Fruit fly (Drosophila melanogaster) whole organism, embryonic: ENCODE measurements around the gene CG10413.

Experiments
- B-H1 ChIP-seq: fragments of 200-800 bp; sonication (Bioruptor generic); IDR thresholded peaks from 3 replicates; pipeline ENCODE4 v1.3.6; 2022; ENCODE audit warnings: missing biosample characterization, missing genetic modification characterization
- Blimp-1 ChIP-seq: fragments of 200-800 bp; sonication (Bioruptor generic); optimal IDR thresholded peaks from 3 replicates; lab custom pipeline; 2018; ENCODE audit warnings: missing biosample characterization, missing genetic modification characterization, mild to moderate bottlenecking, moderate library complexity, missing genetic modification reagents
- CG11398 ChIP-seq: fragments of 200-800 bp; sonication (Bioruptor generic); optimal IDR thresholded peaks from 2 replicates; lab custom pipeline; 2016; ENCODE audit warnings: missing biosample characterization, missing genetic modification characterization
- CG13775 ChIP-seq: fragments of 200-800 bp; sonication (Bioruptor generic); optimal IDR thresholded peaks from 3 replicates; lab custom pipeline; 2017; ENCODE audit warnings: missing biosample characterization, mild to moderate bottlenecking, missing genetic modification characterization
- CG16815 ChIP-seq: fragments of 200-800 bp; sonication (Bioruptor generic); optimal IDR thresholded peaks from 3 replicates; lab custom pipeline; 2017; ENCODE audit warnings: missing biosample characterization, mild to moderate bottlenecking, missing genetic modification characterization
- CG17328 ChIP-seq: fragments of 200-800 bp; sonication (Bioruptor generic); IDR thresholded peaks from 2 replicates; pipeline ENCODE4 v1.3.6; 2022; ENCODE audit warnings: missing biosample characterization, missing genetic modification characterization
- CG17361 ChIP-seq: fragments of 200-800 bp; sonication (Bioruptor generic); IDR thresholded peaks from 3 replicates; pipeline ENCODE4 v1.3.6; 2022; ENCODE audit warnings: missing biosample characterization, missing genetic modification characterization
- CG18011 ChIP-seq: fragments of 200-800 bp; sonication (Bioruptor generic); optimal IDR thresholded peaks from 2 replicates; lab custom pipeline; 2017; ENCODE audit warnings: missing biosample characterization, missing genetic modification characterization, mild to moderate bottlenecking, moderate library complexity, missing genotype
- CG18262 ChIP-seq: fragments of 200-800 bp; optimal IDR thresholded peaks from 3 replicates; lab custom pipeline; 2019; ENCODE audit warnings: missing biosample characterization, mild to moderate bottlenecking, missing genetic modification characterization, moderate library complexity
- CG32767 ChIP-seq: fragments of 200-800 bp; sonication (Bioruptor generic); IDR thresholded peaks from 2 replicates; pipeline ENCODE4 v1.3.6; 2022; ENCODE audit warnings: missing biosample characterization, missing genetic modification characterization
- CG43689 ChIP-seq: fragments of 200-800 bp; sonication (Bioruptor generic); IDR thresholded peaks from 2 replicates; pipeline ENCODE4 v1.3.6; 2022; ENCODE audit warnings: missing biosample characterization, missing genetic modification characterization
- CG4617 ChIP-seq: fragments of 200-800 bp; sonication (Bioruptor generic); optimal IDR thresholded peaks from 3 replicates; lab custom pipeline; 2016; ENCODE audit warnings: missing biosample characterization, missing genetic modification characterization, borderline replicate concordance
- CG8359 ChIP-seq: fragments of 200-800 bp; sonication (Bioruptor generic); optimal IDR thresholded peaks from 2 replicates; lab custom pipeline; 2017; ENCODE audit warnings: missing biosample characterization, mild to moderate bottlenecking, missing genetic modification characterization, borderline replicate concordance
- D19A ChIP-seq: fragments of 200-800 bp; optimal IDR thresholded peaks from 3 replicates; lab custom pipeline; 2019; ENCODE audit warnings: missing biosample characterization, mild to moderate bottlenecking, missing genetic modification characterization, moderate library complexity
- Dad ChIP-seq: fragments of 200-800 bp; sonication (Bioruptor generic); optimal IDR thresholded peaks from 3 replicates; lab custom pipeline; 2016; ENCODE audit warnings: missing biosample characterization, missing genetic modification characterization
- Doc2 ChIP-seq: fragments of 200-800 bp; sonication (Bioruptor generic); IDR thresholded peaks from 2 replicates; pipeline ENCODE4 v1.3.6; 2022; ENCODE audit warnings: missing biosample characterization, missing genetic modification characterization
- Fer2 ChIP-seq: fragments of 200-800 bp; sonication (Bioruptor generic); optimal IDR thresholded peaks from 2 replicates; lab custom pipeline; 2018; ENCODE audit warnings: missing biosample characterization, mild to moderate bottlenecking, missing genetic modification characterization, moderate library complexity
- H2.0 ChIP-seq: fragments of 200-800 bp; sonication (Bioruptor generic); IDR thresholded peaks from 2 replicates; pipeline ENCODE4 v1.3.6; 2022; ENCODE audit warnings: missing biosample characterization, missing genetic modification characterization
- HLH3B ChIP-seq: fragments of 200-800 bp; sonication (Bioruptor generic); IDR thresholded peaks from 2 replicates; pipeline ENCODE4 v1.3.6; 2022; ENCODE audit warnings: missing biosample characterization, missing genetic modification characterization
- HLHmδ ChIP-seq: fragments of 200-800 bp; sonication (Bioruptor generic); optimal IDR thresholded peaks from 2 replicates; lab custom pipeline; 2018; ENCODE audit warnings: missing biosample characterization, mild to moderate bottlenecking, missing genetic modification characterization, moderate library complexity
- Hey ChIP-seq: fragments of 200-800 bp; sonication (Bioruptor generic); optimal IDR thresholded peaks from 3 replicates; lab custom pipeline; 2018; ENCODE audit warnings: missing biosample characterization, mild to moderate bottlenecking, missing genetic modification characterization
- Lim3 ChIP-seq: fragments of 200-800 bp; sonication (Bioruptor generic); IDR thresholded peaks from 2 replicates; pipeline ENCODE4 v1.3.6; 2022; ENCODE audit warnings: missing biosample characterization, missing genetic modification characterization
- NC2β ChIP-seq: fragments of 200-800 bp; sonication (Bioruptor generic); optimal IDR thresholded peaks from 2 replicates; lab custom pipeline; 2016; ENCODE audit warnings: missing biosample characterization, missing genetic modification characterization
- Pdp1 ChIP-seq, 2 experiments: fragments of 200-800 bp; sonication (Bioruptor generic); optimal IDR thresholded peaks; 3 replicates each; lab custom pipeline; 2016; ENCODE audit warnings: missing biosample characterization in 2 of 2, missing genetic modification characterization in 2 of 2, mild to moderate bottlenecking in 1 of 2, moderate library complexity in 1 of 2
- Ravus ChIP-seq: fragments of 200-800 bp; sonication (Bioruptor generic); IDR thresholded peaks from 2 replicates; pipeline ENCODE4 v1.3.6; 2022; ENCODE audit warnings: missing biosample characterization, missing genetic modification characterization
- TFAM ChIP-seq: fragments of 200-800 bp; sonication (Bioruptor generic); optimal IDR thresholded peaks from 2 replicates; lab custom pipeline; 2017; ENCODE audit warnings: missing biosample characterization, missing genetic modification characterization, inconsistent platforms
- Taf1 ChIP-seq: fragments of 200-800 bp; sonication (Bioruptor generic); IDR thresholded peaks from 2 replicates; pipeline ENCODE4 v1.3.6; 2022; ENCODE audit warnings: missing biosample characterization, missing genetic modification characterization
- ase ChIP-seq: fragments of 200-800 bp; sonication (Bioruptor generic); IDR thresholded peaks from 3 replicates; pipeline ENCODE4 v1.3.6; 2022; ENCODE audit warnings: missing biosample characterization, missing genetic modification characterization
- ato ChIP-seq: fragments of 200-800 bp; sonication (Bioruptor generic); IDR thresholded peaks from 2 replicates; pipeline ENCODE4 v1.3.6; 2022; ENCODE audit warnings: missing biosample characterization, missing genetic modification characterization; ENCODE audit not compliant: partially characterized antibody
- bab2 ChIP-seq: fragments of 200-800 bp; sonication (Bioruptor generic); optimal IDR thresholded peaks from 2 replicates; lab custom pipeline; 2016; ENCODE audit warnings: missing biosample characterization, missing genetic modification characterization
- cas ChIP-seq: fragments of 200-800 bp; sonication (Bioruptor generic); IDR thresholded peaks from 2 replicates; pipeline ENCODE4 v1.3.6; 2022; ENCODE audit warnings: missing biosample characterization, missing genetic modification characterization
- cato ChIP-seq: fragments of 200-800 bp; sonication (Bioruptor generic); optimal IDR thresholded peaks from 2 replicates; lab custom pipeline; 2016; ENCODE audit warnings: missing biosample characterization, missing genetic modification characterization, borderline replicate concordance
- chinmo ChIP-seq: fragments of 200-800 bp; sonication (Bioruptor generic); IDR thresholded peaks from 4 replicates; pipeline ENCODE4 v1.3.6; 2022; ENCODE audit warnings: missing biosample characterization, missing genetic modification characterization; ENCODE audit not compliant: partially characterized antibody
- chm ChIP-seq: fragments of 200-800 bp; sonication (Bioruptor generic); IDR thresholded peaks from 2 replicates; pipeline ENCODE4 v1.3.6; 2022; ENCODE audit warnings: missing biosample characterization, missing genetic modification characterization
- dysf ChIP-seq: fragments of 200-800 bp; sonication (Bioruptor generic); IDR thresholded peaks from 3 replicates; pipeline ENCODE4 v1.3.6; 2022; ENCODE audit warnings: missing biosample characterization, missing genetic modification characterization
- fd3F ChIP-seq: fragments of 200-800 bp; sonication (Bioruptor generic); optimal IDR thresholded peaks from 2 replicates; lab custom pipeline; 2018; ENCODE audit warnings: missing biosample characterization, mild to moderate bottlenecking, missing genetic modification characterization, moderate library complexity
- gsb ChIP-seq: fragments of 200-800 bp; sonication (Bioruptor generic); IDR thresholded peaks from 2 replicates; pipeline ENCODE4 v1.3.6; 2022; ENCODE audit warnings: missing biosample characterization, missing genetic modification characterization
- her ChIP-seq: fragments of 200-800 bp; sonication (Bioruptor generic); optimal IDR thresholded peaks from 2 replicates; lab custom pipeline; 2016; ENCODE audit warnings: missing biosample characterization, missing genetic modification characterization
- hkb ChIP-seq, 2 experiments: fragments of 200-800 bp in 1 of 2; fragments of >200 bp in 1 of 2; sonication (Bioruptor generic) in 1 of 2; IDR thresholded peaks in 1 of 2; optimal IDR thresholded peaks in 1 of 2; 2 replicates each; pipeline versions ENCODE4 v1.3.6 to Lab custom; 2017 to 2022; ENCODE audit warnings: missing biosample characterization in 1 of 2, missing genetic modification characterization in 1 of 2
- kay ChIP-seq: fragments of 200-800 bp; sonication (Bioruptor generic); optimal IDR thresholded peaks from 2 replicates; lab custom pipeline; 2016; ENCODE audit warnings: missing biosample characterization, missing genetic modification characterization
- lola ChIP-seq, 3 experiments: fragments of >200 bp in 2 of 3; fragments of 200-800 bp in 1 of 3; sonication (Bioruptor generic) in 1 of 3; optimal IDR thresholded peaks; 2 replicates each; lab custom pipeline; 2017 to 2019; ENCODE audit warnings: missing biosample characterization in 3 of 3, missing genetic modification characterization in 3 of 3, mild to moderate bottlenecking in 1 of 3, moderate library complexity in 1 of 3
- nom ChIP-seq: fragments of 200-800 bp; sonication (Bioruptor generic); optimal IDR thresholded peaks from 2 replicates; lab custom pipeline; 2017; ENCODE audit warnings: missing biosample characterization, missing genetic modification characterization, mild to moderate bottlenecking, moderate library complexity, missing genetic modification reagents
- oc ChIP-seq: fragments of 200-800 bp; sonication (Bioruptor generic); optimal IDR thresholded peaks from 2 replicates; lab custom pipeline; 2018; ENCODE audit warnings: missing biosample characterization, mild to moderate bottlenecking, missing genetic modification characterization, moderate library complexity
- peb ChIP-seq: fragments of 200-800 bp; sonication (Bioruptor generic); IDR thresholded peaks from 2 replicates; pipeline ENCODE4 v1.3.6; 2022; ENCODE audit warnings: missing biosample characterization, missing genetic modification characterization
- rib ChIP-seq: fragments of 200-800 bp; sonication (Bioruptor generic); IDR thresholded peaks from 2 replicates; pipeline ENCODE4 v1.3.6; 2022; ENCODE audit warnings: missing biosample characterization, missing genetic modification characterization
- salm ChIP-seq: fragments of 200-800 bp; sonication (Bioruptor generic); optimal IDR thresholded peaks from 2 replicates; lab custom pipeline; 2018; ENCODE audit warnings: missing biosample characterization, mild to moderate bottlenecking, missing genetic modification characterization
- schlank ChIP-seq: fragments of 200-800 bp; sonication (Bioruptor generic); optimal IDR thresholded peaks from 2 replicates; lab custom pipeline; 2018; ENCODE audit warnings: missing biosample characterization, mild to moderate bottlenecking, missing genetic modification characterization
- so ChIP-seq: fragments of 200-800 bp; sonication (Bioruptor generic); IDR thresholded peaks from 3 replicates; pipeline ENCODE4 v1.3.6; 2022; ENCODE audit warnings: missing biosample characterization, missing genetic modification characterization
- sqz ChIP-seq: fragments of 200-800 bp; sonication (Bioruptor generic); optimal IDR thresholded peaks from 3 replicates; lab custom pipeline; 2018; ENCODE audit warnings: missing biosample characterization, mild to moderate bottlenecking, missing genetic modification characterization
- tx ChIP-seq: fragments of 200-800 bp; sonication (Bioruptor generic); optimal IDR thresholded peaks from 2 replicates; lab custom pipeline; 2016; ENCODE audit warnings: missing biosample characterization, missing genetic modification characterization
- wek ChIP-seq: fragments of 200-800 bp; sonication (Bioruptor generic); optimal IDR thresholded peaks from 3 replicates; lab custom pipeline; 2018; ENCODE audit warnings: missing biosample characterization, mild to moderate bottlenecking, missing genetic modification characterization, moderate library complexity

Gene CG10413

DNA sequence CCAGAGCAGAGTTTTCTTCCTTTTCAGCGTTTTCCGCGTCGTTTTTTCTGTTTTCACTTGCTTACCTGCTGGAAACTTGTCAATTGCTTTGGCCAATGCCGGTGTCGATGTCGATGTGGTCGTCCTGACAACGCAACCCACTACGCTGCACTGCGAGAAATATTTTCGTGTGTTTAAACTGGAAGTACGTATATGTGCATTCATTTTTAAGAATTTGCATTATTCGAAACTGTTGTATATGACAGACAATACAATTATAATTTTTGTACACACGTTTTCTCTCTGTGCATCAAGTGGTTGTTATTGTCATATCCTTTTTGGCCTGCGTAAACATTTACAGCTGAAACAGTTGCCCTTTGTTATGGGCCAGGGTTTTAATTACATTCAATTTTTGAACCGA lies 11.0 kb upstream of the CG10413 start, which contains the start of gene IFT46 (continued):
- TF ChIP-seq CG4617: no peak
- TF ChIP-seq gsb: no peak
- TF ChIP-seq hkb (optimal IDR thresholded peaks at IDR 0.05; lab: Kevin White, UChicago): no peak
- no peak for TF ChIP-seq hkb (GFP tag; IDR thresholded peaks at IDR 0.05; lab: Robert Waterston, UW)
- no peak for TF ChIP-seq CG11398 (GFP tag; lab: Kevin White, UChicago)
- TF ChIP-seq CG16815 (GFP tag; lab: Kevin White, UChicago): no peak
- TF ChIP-seq CG17361 (GFP tag; lab: Robert Waterston, UW): no peak
- no peak for TF ChIP-seq Doc2 (GFP tag; lab: Robert Waterston, UW)
- TF ChIP-seq nom (GFP tag; lab: Kevin White, UChicago): no peak
- TF ChIP-seq lola (GFP tag; optimal IDR thresholded peaks at IDR 0.05; lab: Kevin White, UChicago): peak in 1 of 3 experiments; percentile 10
- no peak for TF ChIP-seq Pdp1 (GFP tag; optimal IDR thresholded peaks at IDR 0.05; lab: Kevin White, UChicago)
- no peak for TF ChIP-seq D19A (tag; lab: Kevin White, UChicago)
- TF ChIP-seq Ravus (GFP tag; lab: Robert Waterston, UW): no peak
- no peak for TF ChIP-seq TFAM (GFP tag; lab: Kevin White, UChicago)
- TF ChIP-seq Taf1 (GFP tag; lab: Robert Waterston, UW): no peak
- TF ChIP-seq tx (GFP tag; lab: Kevin White, UChicago): no peak
- no peak for TF ChIP-seq fd3F
- TF ChIP-seq cato (GFP tag; lab: Kevin White, UChicago): no peak
- no peak for TF ChIP-seq NC2β (GFP tag; lab: Kevin White, UChicago)
- TF ChIP-seq wek: no peak
- TF ChIP-seq Blimp-1 (GFP tag; lab: Kevin White, UChicago): no peak
- TF ChIP-seq CG32767 (GFP tag; lab: Robert Waterston, UW): no peak
- no peak for TF ChIP-seq so (GFP tag; lab: Robert Waterston, UW)
- TF ChIP-seq CG17328 (GFP tag; lab: Robert Waterston, UW): peak; percentile 62
- TF ChIP-seq H2.0 (GFP tag; lab: Robert Waterston, UW): no peak
- TF ChIP-seq her (GFP tag; lab: Kevin White, UChicago): no peak
- TF ChIP-seq Dad: no peak
- TF ChIP-seq cas (GFP tag; lab: Robert Waterston, UW): no peak
- TF ChIP-seq CG8359 (GFP tag; lab: Kevin White, UChicago): no peak
- TF ChIP-seq Lim3: no peak
- TF ChIP-seq HLHmδ (GFP tag; lab: Kevin White, UChicago): no peak
- TF ChIP-seq chm (GFP tag; lab: Robert Waterston, UW): no peak
- no peak for TF ChIP-seq sqz (GFP tag; lab: Kevin White, UChicago)
- no peak for TF ChIP-seq ase (GFP tag; lab: Robert Waterston, UW)
- no peak for TF ChIP-seq kay (GFP tag; lab: Kevin White, UChicago)
- TF ChIP-seq Fer2 (tag; lab: Kevin White, UChicago): no peak
- peak; percentile 11 for TF ChIP-seq CG18262 (tag; lab: Kevin White, UChicago)
- TF ChIP-seq CG13775 (GFP tag; lab: Kevin White, UChicago): no peak
- no peak for TF ChIP-seq peb (GFP tag; lab: Robert Waterston, UW)
- no peak for TF ChIP-seq HLH3B
- TF ChIP-seq oc (tag; lab: Kevin White, UChicago): no peak
- TF ChIP-seq Hey (tag; lab: Kevin White, UChicago): no peak
- TF ChIP-seq CG43689 (GFP tag; lab: Robert Waterston, UW): no peak
- TF ChIP-seq ato (GFP tag; lab: Robert Waterston, UW): no peak
- TF ChIP-seq chinmo (GFP tag; lab: Robert Waterston, UW): no peak
- no peak for TF ChIP-seq schlank
- no peak for TF ChIP-seq salm (tag; lab: Kevin White, UChicago)
- TF ChIP-seq rib (GFP tag; lab: Robert Waterston, UW): no peak
- peak; percentile 25 for TF ChIP-seq bab2 (GFP tag; lab: Kevin White, UChicago)
- no peak for TF ChIP-seq B-H1
- TF ChIP-seq dysf (GFP tag; lab: Robert Waterston, UW): no peak
- TF ChIP-seq CG18011 (GFP tag; lab: Kevin White, UChicago): no peak
